Fruit fly (Drosophila melanogaster) whole organism, embryonic: ENCODE results near the gene CG5515.
A peak's percentile ranks its signal among the peaks of the same experiment; 100 is the strongest.

Source experiments
- CG10366 ChIP-seq: fragments of 200-800 bp; sonication (Bioruptor generic); IDR thresholded peaks from 2 replicates; pipeline ENCODE4 v1.3.6; 2022; ENCODE audit warnings: missing biosample characterization, missing genetic modification characterization
- CG11093 ChIP-seq: fragments of 200-800 bp; sonication (Bioruptor generic); IDR thresholded peaks from 3 replicates; pipeline ENCODE4 v1.3.6; 2022; ENCODE audit warnings: missing biosample characterization, missing genetic modification characterization
- CG12744 ChIP-seq: fragments of 200-800 bp; sonication (Bioruptor generic); optimal IDR thresholded peaks from 2 replicates; lab custom pipeline; 2016; ENCODE audit warnings: missing biosample characterization, missing genetic modification characterization
- CG12769 ChIP-seq: fragments of 200-800 bp; sonication (Bioruptor generic); optimal IDR thresholded peaks from 2 replicates; lab custom pipeline; 2019; ENCODE audit warnings: missing biosample characterization, mild to moderate bottlenecking, missing genetic modification characterization, moderate library complexity
- CG14014 ChIP-seq: fragments of 200-800 bp; sonication (Bioruptor generic); IDR thresholded peaks from 2 replicates; pipeline ENCODE4 v1.3.6; 2022; ENCODE audit warnings: missing biosample characterization, missing genetic modification characterization
- CG15514 ChIP-seq: fragments of 200-800 bp; sonication (Bioruptor generic); optimal IDR thresholded peaks from 3 replicates; lab custom pipeline; 2017; ENCODE audit warnings: missing biosample characterization, missing genetic modification characterization, mild to moderate bottlenecking, moderate library complexity, missing genetic modification reagents
- CG17568 ChIP-seq: fragments of 200-800 bp; sonication (Bioruptor generic); optimal IDR thresholded peaks from 2 replicates; lab custom pipeline; 2018; ENCODE audit warnings: missing biosample characterization, mild to moderate bottlenecking, missing genetic modification characterization, moderate library complexity
- CG17612 ChIP-seq: fragments of 200-800 bp; sonication (Bioruptor generic); IDR thresholded peaks from 2 replicates; pipeline ENCODE4 v1.3.6; 2022; ENCODE audit warnings: missing biosample characterization, missing genetic modification characterization
- CG2199 ChIP-seq: fragments of 200-800 bp; sonication (Bioruptor generic); IDR thresholded peaks from 3 replicates; pipeline ENCODE4 v1.3.6; 2022; ENCODE audit warnings: missing biosample characterization, missing genetic modification characterization
- CG31365 ChIP-seq: fragments of 200-800 bp; sonication (Bioruptor generic); optimal IDR thresholded peaks from 2 replicates; lab custom pipeline; 2018; ENCODE audit warnings: missing biosample characterization, mild to moderate bottlenecking, missing genetic modification characterization
- CG3163 ChIP-seq: fragments of 200-800 bp; sonication (Bioruptor generic); optimal IDR thresholded peaks from 3 replicates; lab custom pipeline; 2016; ENCODE audit warnings: missing biosample characterization, missing genetic modification characterization
- CG32772 ChIP-seq: fragments of 200-800 bp; sonication (Bioruptor generic); IDR thresholded peaks from 2 replicates; pipeline ENCODE4 v1.3.6; 2022; ENCODE audit warnings: missing biosample characterization, missing genetic modification characterization
- CG33213 ChIP-seq: fragments of 200-800 bp; sonication (Bioruptor generic); optimal IDR thresholded peaks from 3 replicates; lab custom pipeline; 2016; ENCODE audit warnings: missing biosample characterization, missing genetic modification characterization
- CG3847 ChIP-seq: fragments of 200-800 bp; sonication (Bioruptor generic); IDR thresholded peaks from 2 replicates; pipeline ENCODE4 v1.3.6; 2022; ENCODE audit warnings: missing biosample characterization, missing genetic modification characterization
- CG4820 ChIP-seq: fragments of 200-800 bp; sonication (Bioruptor generic); optimal IDR thresholded peaks from 3 replicates; lab custom pipeline; 2016; ENCODE audit warnings: missing biosample characterization, missing genetic modification characterization
- CG4854 ChIP-seq: fragments of 200-800 bp; sonication (Bioruptor generic); optimal IDR thresholded peaks from 2 replicates; lab custom pipeline; 2016; ENCODE audit warnings: missing biosample characterization, missing genetic modification characterization, inconsistent platforms
- CG6272 ChIP-seq: fragments of 200-800 bp; sonication (Bioruptor generic); IDR thresholded peaks from 2 replicates; pipeline ENCODE4 v1.3.6; 2022; ENCODE audit warnings: missing biosample characterization, missing genetic modification characterization
- CG7556 ChIP-seq: fragments of 200-800 bp; sonication (Bioruptor generic); optimal IDR thresholded peaks from 2 replicates; lab custom pipeline; 2017; ENCODE audit warnings: missing biosample characterization, mild to moderate bottlenecking, missing genetic modification characterization
- CG7987 ChIP-seq: fragments of 200-800 bp; sonication (Bioruptor generic); optimal IDR thresholded peaks from 2 replicates; lab custom pipeline; 2018; ENCODE audit warnings: missing biosample characterization, mild to moderate bottlenecking, missing genetic modification characterization, moderate library complexity
- Camta ChIP-seq: fragments of 200-800 bp; sonication (Bioruptor generic); optimal IDR thresholded peaks from 2 replicates; lab custom pipeline; 2016; ENCODE audit warnings: missing biosample characterization, missing genetic modification characterization
- Chrac-16 ChIP-seq: fragments of 200-800 bp; sonication (Bioruptor generic); optimal IDR thresholded peaks from 3 replicates; lab custom pipeline; 2016; ENCODE audit warnings: missing biosample characterization, missing genetic modification characterization
- D19A ChIP-seq: fragments of 200-800 bp; optimal IDR thresholded peaks from 3 replicates; lab custom pipeline; 2019; ENCODE audit warnings: missing biosample characterization, mild to moderate bottlenecking, missing genetic modification characterization, moderate library complexity
- Dp ChIP-seq: fragments of 200-800 bp; sonication (Bioruptor generic); optimal IDR thresholded peaks from 2 replicates; lab custom pipeline; 2018; ENCODE audit warnings: missing biosample characterization, mild to moderate bottlenecking, missing genetic modification characterization, moderate library complexity
- H2.0 ChIP-seq: fragments of 200-800 bp; sonication (Bioruptor generic); IDR thresholded peaks from 2 replicates; pipeline ENCODE4 v1.3.6; 2022; ENCODE audit warnings: missing biosample characterization, missing genetic modification characterization
- HLHmδ ChIP-seq: fragments of 200-800 bp; sonication (Bioruptor generic); optimal IDR thresholded peaks from 2 replicates; lab custom pipeline; 2018; ENCODE audit warnings: missing biosample characterization, mild to moderate bottlenecking, missing genetic modification characterization, moderate library complexity
- HmgD ChIP-seq: fragments of 200-800 bp; sonication (Bioruptor generic); optimal IDR thresholded peaks from 3 replicates; lab custom pipeline; 2016; ENCODE audit warnings: missing biosample characterization, missing genetic modification characterization
- MESR4 ChIP-seq: fragments of 200-800 bp; sonication (Bioruptor generic); optimal IDR thresholded peaks from 2 replicates; lab custom pipeline; 2018; ENCODE audit warnings: missing biosample characterization, mild to moderate bottlenecking, missing genetic modification characterization, moderate library complexity
- Max ChIP-seq: fragments of 200-800 bp; sonication (Bioruptor generic); optimal IDR thresholded peaks from 2 replicates; lab custom pipeline; 2016; ENCODE audit warnings: missing biosample characterization, mild to moderate bottlenecking, missing genetic modification characterization
- Pdp1 ChIP-seq, 2 experiments: fragments of 200-800 bp; sonication (Bioruptor generic); optimal IDR thresholded peaks; 3 replicates each; lab custom pipeline; 2016; ENCODE audit warnings: missing biosample characterization in 2 of 2, missing genetic modification characterization in 2 of 2, mild to moderate bottlenecking in 1 of 2, moderate library complexity in 1 of 2
- Rx ChIP-seq: fragments of 200-800 bp; sonication (Bioruptor generic); IDR thresholded peaks from 2 replicates; pipeline ENCODE4 v1.3.6; 2022; ENCODE audit warnings: missing biosample characterization, missing genetic modification characterization
- Sin3A ChIP-seq: fragments of >200 bp; optimal IDR thresholded peaks from 2 replicates; lab custom pipeline; 2018
- Spps ChIP-seq: fragments of 200-800 bp; sonication (Bioruptor generic); optimal IDR thresholded peaks from 2 replicates; lab custom pipeline; 2018; ENCODE audit warnings: missing biosample characterization, mild to moderate bottlenecking, missing genetic modification characterization
- Usf ChIP-seq: fragments of 200-800 bp; sonication (Bioruptor generic); optimal IDR thresholded peaks from 2 replicates; lab custom pipeline; 2017; ENCODE audit warnings: missing genotype, missing biosample characterization, missing genetic modification characterization
- ash1 ChIP-seq: fragments of 200-800 bp; sonication (Bioruptor generic); optimal IDR thresholded peaks from 2 replicates; lab custom pipeline; 2018; ENCODE audit warnings: missing biosample characterization, mild to moderate bottlenecking, missing genetic modification characterization
- bowl ChIP-seq: fragments of 200-800 bp; sonication (Bioruptor generic); IDR thresholded peaks from 2 replicates; pipeline ENCODE4 v1.3.6; 2022; ENCODE audit warnings: missing biosample characterization, missing genetic modification characterization
- br ChIP-seq: fragments of >200 bp; optimal IDR thresholded peaks from 2 replicates; lab custom pipeline; 2017
- dpn ChIP-seq, 2 experiments: fragments of 200-800 bp; sonication (Bioruptor generic); optimal IDR thresholded peaks; 3 replicates each; lab custom pipeline; 2016; ENCODE audit warnings: missing biosample characterization in 2 of 2, missing genetic modification characterization in 2 of 2
- fd64A ChIP-seq: fragments of 200-800 bp; sonication (Bioruptor generic); optimal IDR thresholded peaks from 3 replicates; lab custom pipeline; 2018; ENCODE audit warnings: missing biosample characterization, mild to moderate bottlenecking, missing genetic modification characterization
- fd96Cb ChIP-seq: fragments of 200-800 bp; sonication (Bioruptor generic); optimal IDR thresholded peaks from 2 replicates; lab custom pipeline; 2018; ENCODE audit warnings: missing biosample characterization, mild to moderate bottlenecking, missing genetic modification characterization, moderate library complexity
- gce ChIP-seq: fragments of 200-800 bp; sonication (Bioruptor generic); IDR thresholded peaks from 3 replicates; pipeline ENCODE4 v1.3.6; 2022; ENCODE audit warnings: missing biosample characterization, missing genetic modification characterization
- insv ChIP-seq, 2 experiments: fragments of 200-800 bp; sonication (Bioruptor generic); optimal IDR thresholded peaks; 3 replicates each; lab custom pipeline; 2016 to 2018; ENCODE audit warnings: missing biosample characterization in 2 of 2, missing genetic modification characterization in 2 of 2
- mam ChIP-seq: fragments of 200-800 bp; sonication (Bioruptor generic); optimal IDR thresholded peaks from 3 replicates; lab custom pipeline; 2016; ENCODE audit warnings: missing biosample characterization, missing genetic modification characterization
- org-1 ChIP-seq: fragments of 200-800 bp; sonication (Bioruptor generic); optimal IDR thresholded peaks from 2 replicates; lab custom pipeline; 2017; ENCODE audit warnings: missing biosample characterization, missing genetic modification characterization
- repo ChIP-seq: fragments of 200-800 bp; sonication (Bioruptor generic); optimal IDR thresholded peaks from 2 replicates; lab custom pipeline; 2016; ENCODE audit warnings: missing biosample characterization, missing genetic modification characterization
- sens-2 ChIP-seq: fragments of 200-800 bp; sonication (Bioruptor generic); IDR thresholded peaks from 2 replicates; pipeline ENCODE4 v1.3.6; 2022; ENCODE audit warnings: missing biosample characterization, missing genetic modification characterization
- shn ChIP-seq: fragments of 200-800 bp; sonication (Bioruptor generic); optimal IDR thresholded peaks from 3 replicates; lab custom pipeline; 2016; ENCODE audit warnings: missing biosample characterization, missing genetic modification characterization
- sim ChIP-seq: fragments of 200-800 bp; sonication (Bioruptor generic); IDR thresholded peaks from 2 replicates; pipeline ENCODE4 v1.3.6; 2022; ENCODE audit warnings: missing biosample characterization, missing genetic modification characterization
- tup ChIP-seq: fragments of 200-800 bp; sonication (Bioruptor generic); optimal IDR thresholded peaks from 2 replicates; lab custom pipeline; 2016; ENCODE audit warnings: missing biosample characterization, mild to moderate bottlenecking, missing genetic modification characterization, moderate library complexity
- wor ChIP-seq: fragments of 200-800 bp; sonication (Bioruptor generic); IDR thresholded peaks from 2 replicates; pipeline ENCODE4 v1.3.6; 2022; ENCODE audit warnings: missing biosample characterization, missing genetic modification characterization
- yki ChIP-seq: fragments of >200 bp; optimal IDR thresholded peaks from 3 replicates; lab custom pipeline; 2018

The CG5515 gene

DNA sequence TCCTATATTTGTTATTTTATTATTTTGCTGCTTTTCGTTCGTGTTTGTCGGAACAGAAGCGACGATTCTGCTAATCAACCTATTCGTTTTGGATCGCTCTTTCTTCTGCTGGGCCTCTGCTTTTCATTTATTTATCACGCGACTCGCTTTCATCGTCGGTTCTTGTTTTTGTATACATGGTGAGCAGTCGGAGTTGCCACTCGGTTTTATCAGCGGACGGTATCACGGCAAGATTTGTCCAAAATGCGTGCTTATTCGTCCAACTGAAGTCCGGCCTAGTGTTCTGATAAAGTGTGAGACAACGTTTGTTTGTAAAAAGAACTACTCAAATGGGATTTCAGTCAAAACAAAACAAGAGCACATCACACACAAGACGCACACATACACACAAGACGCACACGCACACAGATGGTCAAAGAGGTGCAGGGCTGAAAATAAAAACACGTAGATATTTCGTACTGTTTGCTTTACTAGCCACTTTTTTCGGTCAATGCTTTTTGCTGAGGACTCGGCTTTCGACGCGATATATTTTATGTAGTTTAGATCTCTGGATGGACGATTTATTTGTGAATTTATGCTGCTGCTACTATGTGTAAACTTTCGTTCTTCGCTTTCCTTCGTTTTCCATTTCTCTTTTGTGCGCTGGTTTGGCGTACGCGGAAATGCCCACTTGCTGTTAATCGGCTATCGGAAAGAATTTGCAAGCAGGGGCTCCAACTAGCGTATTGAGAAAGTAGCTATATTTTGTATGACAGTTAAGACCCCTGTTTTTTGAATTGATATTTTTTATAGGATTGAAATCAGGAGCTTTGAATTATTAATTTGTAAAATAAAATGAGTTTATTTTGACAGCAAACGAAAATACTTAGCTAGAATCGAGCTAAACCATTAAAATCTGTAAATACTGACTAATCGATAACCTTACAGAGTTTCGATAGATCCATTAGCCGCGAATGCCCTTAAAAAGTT lies 32.9 kb upstream of the CG5515 start, which contains the start of gene twin (continued):
- TF ChIP-seq Rx (no peak), fd96Cb (peak; percentile 21), sens-2 (GFP tag; lab: Robert Waterston, UW) (no peak), CG3847 (peak; percentile 57), ash1 (GFP tag; lab: Kevin White, UChicago) (no peak), CG7556 (GFP tag; lab: Kevin White, UChicago) (peak; percentile 18), Max (GFP tag; lab: Kevin White, UChicago) (peak; percentile 47), dpn (GFP tag; optimal IDR thresholded peaks at IDR 0.05; lab: Kevin White, UChicago) (peak; percentile 65 to 67), CG12744 (GFP tag; lab: Kevin White, UChicago) (peak; percentile 4), CG15514 (peak; percentile 67), bowl (GFP tag; lab: Robert Waterston, UW) (no peak), Spps (tag; lab: Kevin White, UChicago) (peak; percentile 54), fd64A (GFP tag; lab: Kevin White, UChicago) (no peak), CG11093 (no peak), CG7987 (GFP tag; lab: Kevin White, UChicago) (no peak), CG12769 (no peak), Sin3A (lab: Kevin White, UChicago) (peak; percentile 43), repo (GFP tag; lab: Kevin White, UChicago) (no peak), Usf (GFP tag; lab: Kevin White, UChicago) (no peak), D19A (peak; percentile 39), CG6272 (GFP tag; lab: Robert Waterston, UW) (no peak), CG17568 (no peak), H2.0 (GFP tag; lab: Robert Waterston, UW) (peak; percentile 17; the same call in 1 of the 2 replicates), CG14014 (GFP tag; lab: Robert Waterston, UW) (peak; percentile 48; the same call in 1 of the 2 replicates), CG33213 (GFP tag; lab: Kevin White, UChicago) (peak; percentile 15), Dp (GFP tag; lab: Kevin White, UChicago) (peak; percentile 72), Pdp1 (GFP tag; optimal IDR thresholded peaks at IDR 0.05; lab: Kevin White, UChicago) (peak; percentile 51 to 68), CG4854 (peak; percentile 21), CG4820 (GFP tag; lab: Kevin White, UChicago) (peak; percentile 21), CG31365 (tag; lab: Kevin White, UChicago) (no peak), CG10366 (GFP tag; lab: Robert Waterston, UW) (peak; percentile 37; the same call in 1 of the 2 replicates), org-1 (GFP tag; lab: Kevin White, UChicago) (no peak), MESR4 (GFP tag; lab: Kevin White, UChicago) (peak; percentile 64), gce (GFP tag; lab: Robert Waterston, UW) (no peak), Chrac-16 (GFP tag; lab: Kevin White, UChicago) (peak; percentile 64), wor (GFP tag; lab: Robert Waterston, UW) (no peak), CG17612 (no peak), insv (GFP tag; optimal IDR thresholded peaks at IDR 0.05; lab: Kevin White, UChicago) (peak in 1 of 2 experiments; percentile 38), HLHmδ (GFP tag; lab: Kevin White, UChicago) (no peak), CG2199 (GFP tag; lab: Robert Waterston, UW) (no peak), shn (GFP tag; lab: Kevin White, UChicago) (peak; percentile 50), br (no peak), CG32772 (GFP tag; lab: Robert Waterston, UW) (no peak), tup (GFP tag; lab: Kevin White, UChicago) (no peak), sim (GFP tag; lab: Robert Waterston, UW) (no peak), Camta (GFP tag; lab: Kevin White, UChicago) (peak; percentile 58), CG3163 (GFP tag; lab: Kevin White, UChicago) (peak; percentile 3), HmgD (GFP tag; lab: Kevin White, UChicago) (peak; percentile 32), mam (GFP tag; lab: Kevin White, UChicago) (peak; percentile 82), yki (lab: Kevin White, UChicago) (no peak)
